Worm (Caenorhabditis elegans) whole organism, midembryonic: ENCODE measurements around the gene clec-204.

Experiments used
- T22C8.4 ChIP-seq: fragments of 200-800 bp; sonication (Bioruptor generic); IDR thresholded peaks from 2 replicates; pipeline ENCODE4 v1.3.6; 2022; ENCODE audit warnings: missing genetic modification characterization, missing compliant biosample characterization
- cog-1 ChIP-seq: sonication (generic microtip); optimal IDR thresholded peaks from 2 replicates; lab custom pipeline; 2016; ENCODE audit warnings: missing genetic modification characterization, missing compliant biosample characterization
- flt-1 ChIP-seq: fragments of 200-800 bp; sonication (Bioruptor generic); IDR thresholded peaks from 2 replicates; pipeline ENCODE4 v1.3.6; 2022; ENCODE audit warnings: missing genetic modification characterization, missing compliant biosample characterization
- klf-2 ChIP-seq: fragments of 200-800 bp; sonication (Bioruptor generic); conservative IDR thresholded peaks from 2 replicates; pipeline ENCODE4 v1.3.6; 2022; ENCODE audit warnings: missing genetic modification reagents, missing genetic modification characterization, missing compliant biosample characterization
- med-1 ChIP-seq: sonication (generic microtip); optimal IDR thresholded peaks from 2 replicates; lab custom pipeline; 2017; ENCODE audit warnings: missing genetic modification characterization, mild to moderate bottlenecking, missing compliant biosample characterization, antibody characterized with exemption, missing genetic modification reagents; ENCODE audit not compliant: insufficient read depth
- ref-1 ChIP-seq: fragments of 200-800 bp; sonication (Bioruptor generic); conservative IDR thresholded peaks from 2 replicates; pipeline ENCODE4 v1.3.6; 2022; ENCODE audit warnings: missing genetic modification reagents, missing genetic modification characterization, missing compliant biosample characterization
- tab-1 ChIP-seq: fragments of 200-800 bp; sonication (Bioruptor generic); IDR thresholded peaks from 2 replicates; pipeline ENCODE4 v1.3.6; 2022; ENCODE audit warnings: missing genetic modification characterization, missing compliant biosample characterization
- ztf-23 ChIP-seq: fragments of 200-800 bp; sonication (Bioruptor generic); IDR thresholded peaks from 2 replicates; pipeline ENCODE4 v1.3.6; 2022; ENCODE audit warnings: missing genetic modification reagents, missing genetic modification characterization, missing compliant biosample characterization

- no peak for TF ChIP-seq med-1 (GFP tag; lab: Kevin White, UChicago)
- no peak for TF ChIP-seq cog-1 (tag; lab: Kevin White, UChicago)
- TF ChIP-seq tab-1 (GFP tag; lab: Robert Waterston, UW), result no peak
- TF ChIP-seq klf-2, result no peak
- TF ChIP-seq ztf-23 (GFP tag; lab: Robert Waterston, UW), result no peak
- no peak for TF ChIP-seq flt-1
- no peak for TF ChIP-seq ref-1 (GFP tag; lab: Robert Waterston, UW)
- no peak for TF ChIP-seq T22C8.4
These were observed 31.2 kb downstream of the clec-204 start, which contains the start of gene F36H9.2 for ce11 chrV:1788157-1788556.
